Worm (Caenorhabditis elegans) whole organism, late embryonic: ENCODE results near the gene T16H12.9.

ENCODE experiments used
- ahr-1 ChIP-seq: sonication (generic microtip); optimal IDR thresholded peaks from 2 replicates; lab custom pipeline; 2016; ENCODE audit warnings: missing genetic modification characterization, missing compliant biosample characterization
- ama-1 ChIP-seq: fragments of 150-350 bp; optimal IDR thresholded peaks from 2 replicates; lab custom pipeline; 2014
- ceh-48 ChIP-seq: sonication (generic microtip); optimal IDR thresholded peaks from 2 replicates; lab custom pipeline; 2016; ENCODE audit warnings: missing genetic modification characterization, inconsistent platforms, missing compliant biosample characterization
- fkh-10 ChIP-seq: fragments of 150-350 bp; optimal IDR thresholded peaks from 2 replicates; lab custom pipeline; 2014; ENCODE audit warnings: missing biosample characterization, missing genetic modification reagents, missing genetic modification characterization
- hlh-13 ChIP-seq: fragments of 200-800 bp; sonication (Bioruptor generic); optimal IDR thresholded peaks from 2 replicates; lab custom pipeline; 2018; ENCODE audit warnings: mild to moderate bottlenecking, missing genetic modification characterization, missing compliant biosample characterization
- hlh-15 ChIP-seq: sonication (generic microtip); optimal IDR thresholded peaks from 2 replicates; lab custom pipeline; 2016; ENCODE audit warnings: missing genetic modification characterization, missing compliant biosample characterization
- hlh-30 ChIP-seq: sonication (generic microtip); optimal IDR thresholded peaks from 2 replicates; lab custom pipeline; 2017; ENCODE audit warnings: antibody characterized with exemption, missing genetic modification characterization, missing compliant biosample characterization; ENCODE audit not compliant: insufficient read depth
- nhr-11 ChIP-seq: fragments of 150-350 bp; optimal IDR thresholded peaks from 2 replicates; lab custom pipeline; 2014; ENCODE audit warnings: missing biosample characterization, missing genetic modification characterization
- nhr-232 ChIP-seq: sonication (generic microtip); optimal IDR thresholded peaks from 2 replicates; lab custom pipeline; 2016; ENCODE audit warnings: missing genetic modification characterization, missing compliant biosample characterization
- pha-4 ChIP-seq: fragments of 150-350 bp; optimal IDR thresholded peaks from 2 replicates; lab custom pipeline; 2018; ENCODE audit warnings: missing biosample characterization, missing genetic modification reagents, missing genetic modification characterization
- ttx-3 ChIP-seq: sonication (generic microtip); optimal IDR thresholded peaks from 2 replicates; lab custom pipeline; 2016; ENCODE audit warnings: missing genetic modification reagents, missing genetic modification characterization, missing compliant biosample characterization
- zip-5 ChIP-seq: sonication (generic microtip); optimal IDR thresholded peaks from 2 replicates; lab custom pipeline; 2016; ENCODE audit warnings: missing genetic modification characterization, missing compliant biosample characterization

ce11 chrIII:10136778-10137177 is 27.7 kb downstream of the T16H12.9 start, which contains the start of gene ZK1128.7:
- TF ChIP-seq ama-1 (lab: Kevin White, UChicago) (no peak), nhr-11 (tag; lab: Kevin White, UChicago) (no peak), ceh-48 (tag; lab: Kevin White, UChicago) (no peak), fkh-10 (GFP tag; lab: Kevin White, UChicago) (no peak), hlh-13 (GFP tag; lab: Kevin White, UChicago) (no peak), nhr-232 (tag; lab: Kevin White, UChicago) (no peak), hlh-30 (tag; lab: Kevin White, UChicago) (no peak), hlh-15 (tag; lab: Kevin White, UChicago) (no peak), ttx-3 (tag; lab: Kevin White, UChicago) (no peak), ahr-1 (no peak), zip-5 (no peak), pha-4 (no peak)
